Worm (Caenorhabditis elegans) whole organism, L4/young adult: ENCODE results near the gene H10E21.5.
A peak's percentile ranks its signal among the peaks of the same experiment; 100 is the strongest.

Experiments used
- dao-5 ChIP-seq: sonication (generic microtip); optimal IDR thresholded peaks from 2 replicates; lab custom pipeline; 2016; ENCODE audit warnings: missing genotype, missing genetic modification characterization, moderate library complexity, missing compliant biosample characterization
- him-1 ChIP-seq: sonication (generic microtip); optimal IDR thresholded peaks from 2 replicates; lab custom pipeline; 2016; ENCODE audit warnings: missing genotype, missing genetic modification reagents, missing genetic modification characterization, missing compliant biosample characterization

DNA sequence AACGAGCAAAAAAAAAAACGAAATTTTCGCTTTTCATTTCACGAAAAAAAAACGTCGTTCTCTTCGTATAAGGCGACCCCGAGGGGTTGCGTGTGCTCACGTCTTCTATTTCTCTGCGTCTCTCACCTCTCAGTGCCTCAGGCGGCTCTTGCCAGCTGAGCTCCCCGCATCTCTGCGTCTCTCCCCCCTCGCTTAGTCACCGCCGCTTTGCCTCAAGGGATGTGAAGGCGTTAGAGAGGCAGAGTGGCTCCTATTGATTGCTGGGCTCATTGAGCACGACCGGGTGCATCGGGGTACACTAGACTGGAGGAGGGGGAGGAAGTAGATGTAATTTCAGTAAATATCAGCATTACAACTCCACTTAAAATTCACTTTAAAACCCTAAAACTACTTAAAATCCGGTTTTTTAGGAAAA, 1.8 kb upstream of the H10E21.5 start:
- no peak for TF ChIP-seq dao-5 (tag; lab: Kevin White, UChicago)
- peak; percentile 86 for TF ChIP-seq him-1 (tag; lab: Kevin White, UChicago)
